Fruit fly (Drosophila melanogaster): Measurements from ENCODE around the gene Gr66a.

Gr66a gene

dm6 chr3L:8289336-8290258 lies 17.2 kb downstream of the Gr66a start, which contains the start of gene cert (continued):
- peak; percentile 2 for TF ChIP-seq Meics (GFP tag; optimal IDR thresholded peaks at IDR 0.05)
- no peak for TF ChIP-seq fd3F (GFP tag; optimal IDR thresholded peaks at IDR 0.05)
- TF ChIP-seq kni (GFP tag; optimal IDR thresholded peaks at IDR 0.05), result no peak
- no peak for TF ChIP-seq CG12299 (tag; optimal IDR thresholded peaks at IDR 0.05)
- TF ChIP-seq Blimp-1 (GFP tag; optimal IDR thresholded peaks at IDR 0.05), result no peak
- peak; percentile 18 for TF ChIP-seq CG30020 (tag; optimal IDR thresholded peaks at IDR 0.05)
- no peak for TF ChIP-seq Rx (GFP tag; IDR thresholded peaks at IDR 0.05)
- no peak for TF ChIP-seq tio (GFP tag; optimal IDR thresholded peaks at IDR 0.05)
- TF ChIP-seq sd (tag; optimal IDR thresholded peaks at IDR 0.05), result no peak
- TF ChIP-seq klu (GFP tag; IDR thresholded peaks at IDR 0.05), result no peak
- TF ChIP-seq D19A (tag; optimal IDR thresholded peaks at IDR 0.05), result no peak
- no peak for TF ChIP-seq Camta (GFP tag; optimal IDR thresholded peaks at IDR 0.05)
- peak; percentile 66 for TF ChIP-seq zen2 (GFP tag; IDR thresholded peaks at IDR 0.05; ENCODE audit: partially characterized antibody)
- TF ChIP-seq CG16813 (GFP tag; IDR thresholded peaks at IDR 0.05; ENCODE audit: partially characterized antibody), result peak; percentile 89
- TF ChIP-seq fd102C (GFP tag; optimal IDR thresholded peaks at IDR 0.05), result no peak
- TF ChIP-seq mirr (GFP tag; optimal IDR thresholded peaks at IDR 0.05), result peak; percentile 31
- TF ChIP-seq seq (GFP tag; IDR thresholded peaks at IDR 0.05), result no peak
- no peak for TF ChIP-seq dimm (GFP tag; IDR thresholded peaks at IDR 0.05)
- no peak for TF ChIP-seq CG17359 (tag; optimal IDR thresholded peaks at IDR 0.05)
- TF ChIP-seq Fer3 (tag; optimal IDR thresholded peaks at IDR 0.05), result no peak
- peak; percentile 26 for TF ChIP-seq tx (GFP tag; optimal IDR thresholded peaks at IDR 0.05)
- peak; percentile 48 for TF ChIP-seq lilli (GFP tag; optimal IDR thresholded peaks at IDR 0.05)
- peak; percentile 72 for TF ChIP-seq MESR4 (GFP tag; optimal IDR thresholded peaks at IDR 0.05)
- no peak for TF ChIP-seq rib (GFP tag; IDR thresholded peaks at IDR 0.05)
- peak; percentile 37 for TF ChIP-seq CG3995 (GFP tag; optimal IDR thresholded peaks at IDR 0.05)
- no peak for TF ChIP-seq ERR (GFP tag; optimal IDR thresholded peaks at IDR 0.05)
- TF ChIP-seq cg (GFP tag; optimal IDR thresholded peaks at IDR 0.05), result no peak
- TF ChIP-seq her (GFP tag; optimal IDR thresholded peaks at IDR 0.05), result no peak
- peak; percentile 17 for TF ChIP-seq CG9797 (GFP tag; optimal IDR thresholded peaks at IDR 0.05)
- peak; percentile 31 for TF ChIP-seq CG4854 (GFP tag; optimal IDR thresholded peaks at IDR 0.05)
- no peak for TF ChIP-seq B-H2 (GFP tag; optimal IDR thresholded peaks at IDR 0.05)
- TF ChIP-seq gem (tag; optimal IDR thresholded peaks at IDR 0.05), result peak; percentile 11
- no peak for TF ChIP-seq Gsc (GFP tag; IDR thresholded peaks at IDR 0.05)
- TF ChIP-seq CG1602 (GFP tag; optimal IDR thresholded peaks at IDR 0.05), result no peak
- peak; percentile 91 for TF ChIP-seq amos (GFP tag; IDR thresholded peaks at IDR 0.05; ENCODE audit: partially characterized antibody)
- 0 out of 2 replicates have a peak, but pooled peaks have one; percentile 14 for TF ChIP-seq Xrp1 (GFP tag; IDR thresholded peaks at IDR 0.05)
- TF ChIP-seq E2f1 (GFP tag; IDR thresholded peaks at IDR 0.05), result no peak
- peak; percentile 80; the same call in 1 of the 2 replicates for TF ChIP-seq CG42726 (GFP tag; IDR thresholded peaks at IDR 0.05; ENCODE audit: partially characterized antibody)
- no peak for TF ChIP-seq HmgZ (tag; optimal IDR thresholded peaks at IDR 0.05)
- TF ChIP-seq gro (GFP tag; optimal IDR thresholded peaks at IDR 0.05), result peak; percentile 23
- no peak for TF ChIP-seq slp2 (GFP tag; optimal IDR thresholded peaks at IDR 0.05)
- TF ChIP-seq CG5953 (GFP tag; IDR thresholded peaks at IDR 0.05), result no peak
- no peak for TF ChIP-seq CG14965 (GFP tag; optimal IDR thresholded peaks at IDR 0.05; ENCODE audit: borderline replicate concordance)
- TF ChIP-seq Aef1 (GFP tag; IDR thresholded peaks at IDR 0.05), result no peak
- TF ChIP-seq sisA (GFP tag; IDR thresholded peaks at IDR 0.05), result no peak
- no peak for TF ChIP-seq z (GFP tag; IDR thresholded peaks at IDR 0.05)
- TF ChIP-seq CoRest (tag; optimal IDR thresholded peaks at IDR 0.05), result peak; percentile 33
- peak; percentile 60 for TF ChIP-seq trem (tag; optimal IDR thresholded peaks at IDR 0.05)
- TF ChIP-seq NfI (GFP tag; optimal IDR thresholded peaks at IDR 0.05), result no peak
